Fruit fly (Drosophila melanogaster) whole organism, embryonic: ENCODE measurements around the gene CG2652.
A peak's percentile ranks its signal among the peaks of the same experiment; 100 is the strongest.

Experiments used
- ATbp ChIP-seq: fragments of 200-800 bp; sonication (Bioruptor generic); optimal IDR thresholded peaks from 2 replicates; lab custom pipeline; 2017; ENCODE audit warnings: missing biosample characterization, mild to moderate bottlenecking, missing genetic modification characterization, missing genetic modification reagents
- Abd-B ChIP-seq: fragments of 200-800 bp; sonication (Bioruptor generic); optimal IDR thresholded peaks from 2 replicates; lab custom pipeline; 2018; ENCODE audit warnings: missing biosample characterization, mild to moderate bottlenecking, missing genetic modification characterization, moderate library complexity
- Atf3 ChIP-seq: fragments of 200-800 bp; sonication (Bioruptor generic); optimal IDR thresholded peaks from 3 replicates; lab custom pipeline; 2016; ENCODE audit warnings: missing biosample characterization, missing genetic modification characterization
- CG10209 ChIP-seq: fragments of 200-800 bp; sonication (Bioruptor generic); optimal IDR thresholded peaks from 3 replicates; lab custom pipeline; 2017; ENCODE audit warnings: missing biosample characterization, mild to moderate bottlenecking, missing genetic modification characterization, missing genetic modification reagents
- CG10274 ChIP-seq: fragments of 200-800 bp; sonication (Bioruptor generic); optimal IDR thresholded peaks from 3 replicates; lab custom pipeline; 2017; ENCODE audit warnings: missing biosample characterization, mild to moderate bottlenecking, missing genetic modification characterization
- CG10431 ChIP-seq: fragments of 200-800 bp; sonication (Bioruptor generic); optimal IDR thresholded peaks from 3 replicates; lab custom pipeline; 2018; ENCODE audit warnings: missing biosample characterization, mild to moderate bottlenecking, missing genetic modification characterization
- CG12299 ChIP-seq: fragments of 200-800 bp; sonication (Bioruptor generic); optimal IDR thresholded peaks from 2 replicates; lab custom pipeline; 2018; ENCODE audit warnings: missing biosample characterization, mild to moderate bottlenecking, missing genetic modification characterization
- CG13296 ChIP-seq: fragments of 200-800 bp; sonication (Bioruptor generic); optimal IDR thresholded peaks from 3 replicates; lab custom pipeline; 2018; ENCODE audit warnings: missing biosample characterization, mild to moderate bottlenecking, missing genetic modification characterization
- CG1603 ChIP-seq: fragments of 200-800 bp; sonication (Bioruptor generic); optimal IDR thresholded peaks from 2 replicates; lab custom pipeline; 2019; ENCODE audit warnings: missing biosample characterization, mild to moderate bottlenecking, missing genetic modification characterization, moderate library complexity
- CG17802 ChIP-seq: fragments of 200-800 bp; sonication (Bioruptor generic); optimal IDR thresholded peaks from 2 replicates; lab custom pipeline; 2018; ENCODE audit warnings: missing biosample characterization, mild to moderate bottlenecking, missing genetic modification characterization, moderate library complexity
- CG17912 ChIP-seq: fragments of 200-800 bp; sonication (Bioruptor generic); optimal IDR thresholded peaks from 2 replicates; lab custom pipeline; 2018; ENCODE audit warnings: missing biosample characterization, mild to moderate bottlenecking, missing genetic modification characterization
- CG18476 ChIP-seq: fragments of 200-800 bp; sonication (Bioruptor generic); optimal IDR thresholded peaks from 2 replicates; lab custom pipeline; 2016; ENCODE audit warnings: missing biosample characterization, mild to moderate bottlenecking, missing genetic modification characterization
- CG2199 ChIP-seq: fragments of 200-800 bp; sonication (Bioruptor generic); IDR thresholded peaks from 3 replicates; pipeline ENCODE4 v1.3.6; 2022; ENCODE audit warnings: missing biosample characterization, missing genetic modification characterization
- CG3163 ChIP-seq: fragments of 200-800 bp; sonication (Bioruptor generic); optimal IDR thresholded peaks from 3 replicates; lab custom pipeline; 2016; ENCODE audit warnings: missing biosample characterization, missing genetic modification characterization
- CG7372 ChIP-seq: fragments of 200-800 bp; sonication (Bioruptor generic); IDR thresholded peaks from 2 replicates; pipeline ENCODE4 v1.3.6; 2022; ENCODE audit warnings: missing biosample characterization, missing genetic modification characterization
- CG8765 ChIP-seq: fragments of 200-800 bp; sonication (Bioruptor generic); IDR thresholded peaks from 2 replicates; pipeline ENCODE4 v1.3.6; 2022; ENCODE audit warnings: missing biosample characterization, missing genetic modification characterization
- CG9215 ChIP-seq: fragments of 200-800 bp; sonication (Bioruptor generic); IDR thresholded peaks from 2 replicates; pipeline ENCODE4 v1.3.6; 2022; ENCODE audit warnings: missing biosample characterization, missing genetic modification characterization
- Chrac-16 ChIP-seq: fragments of 200-800 bp; sonication (Bioruptor generic); optimal IDR thresholded peaks from 3 replicates; lab custom pipeline; 2016; ENCODE audit warnings: missing biosample characterization, missing genetic modification characterization
- D ChIP-seq, 2 experiments: fragments of 200-800 bp in 1 of 2; fragments of >200 bp in 1 of 2; sonication (Bioruptor generic) in 1 of 2; optimal IDR thresholded peaks; 2 replicates in 1 of 2; 3 replicates in 1 of 2; lab custom pipeline; 2017; ENCODE audit warnings: mild to moderate bottlenecking in 1 of 2, missing biosample characterization in 1 of 2, missing genetic modification characterization in 1 of 2, missing genetic modification reagents in 1 of 2
- Dip2 ChIP-seq: fragments of 200-800 bp; sonication (Bioruptor generic); IDR thresholded peaks from 2 replicates; pipeline ENCODE4 v1.3.6; 2022; ENCODE audit warnings: missing biosample characterization, missing genetic modification characterization
- H15 ChIP-seq: fragments of 200-800 bp; sonication (Bioruptor generic); IDR thresholded peaks from 3 replicates; pipeline ENCODE4 v1.3.6; 2022; ENCODE audit warnings: missing biosample characterization, missing genetic modification characterization
- HLH3B ChIP-seq: fragments of 200-800 bp; sonication (Bioruptor generic); IDR thresholded peaks from 2 replicates; pipeline ENCODE4 v1.3.6; 2022; ENCODE audit warnings: missing biosample characterization, missing genetic modification characterization
- HLHmδ ChIP-seq: fragments of 200-800 bp; sonication (Bioruptor generic); optimal IDR thresholded peaks from 2 replicates; lab custom pipeline; 2018; ENCODE audit warnings: missing biosample characterization, mild to moderate bottlenecking, missing genetic modification characterization, moderate library complexity
- Neu2 ChIP-seq: fragments of 200-800 bp; sonication (Bioruptor generic); optimal IDR thresholded peaks from 3 replicates; lab custom pipeline; 2016; ENCODE audit warnings: missing biosample characterization, missing genetic modification characterization, borderline replicate concordance
- Nf-YB ChIP-seq: fragments of 200-800 bp; sonication (Bioruptor generic); optimal IDR thresholded peaks from 3 replicates; lab custom pipeline; 2019; ENCODE audit warnings: missing biosample characterization, mild to moderate bottlenecking, missing genetic modification characterization, moderate library complexity
- Optix ChIP-seq: fragments of 200-800 bp; sonication (Bioruptor generic); IDR thresholded peaks from 3 replicates; pipeline ENCODE4 v1.3.6; 2022; ENCODE audit warnings: missing biosample characterization, missing genetic modification characterization
- Rfx ChIP-seq: fragments of 200-800 bp; sonication (Bioruptor generic); IDR thresholded peaks from 2 replicates; pipeline ENCODE4 v1.3.6; 2022; ENCODE audit warnings: missing biosample characterization, missing genetic modification characterization
- Taf1 ChIP-seq: fragments of 200-800 bp; sonication (Bioruptor generic); IDR thresholded peaks from 2 replicates; pipeline ENCODE4 v1.3.6; 2022; ENCODE audit warnings: missing biosample characterization, missing genetic modification characterization
- Trl ChIP-seq, 3 experiments: fragments of >200 bp in 2 of 3; fragments of 200-800 bp in 1 of 3; sonication (Bioruptor generic) in 1 of 3; optimal IDR thresholded peaks; 2 replicates in 1 of 3; 3 replicates in 2 of 3; lab custom pipeline; 2016 to 2017; ENCODE audit warnings: missing biosample characterization in 1 of 3, missing genetic modification characterization in 1 of 3
- btn ChIP-seq: fragments of 200-800 bp; sonication (Bioruptor generic); optimal IDR thresholded peaks from 2 replicates; lab custom pipeline; 2016; ENCODE audit warnings: missing biosample characterization, missing genetic modification characterization
- corto ChIP-seq: fragments of 200-800 bp; sonication (Bioruptor generic); optimal IDR thresholded peaks from 2 replicates; lab custom pipeline; 2016; ENCODE audit warnings: missing biosample characterization, mild to moderate bottlenecking, missing genetic modification characterization, moderate library complexity
- croc ChIP-seq: fragments of 200-800 bp; sonication (Bioruptor generic); conservative IDR thresholded peaks from 3 replicates; pipeline ENCODE4 v1.3.6; 2022; ENCODE audit warnings: missing biosample characterization, missing genetic modification characterization
- dan ChIP-seq: fragments of 200-800 bp; sonication (Bioruptor generic); IDR thresholded peaks from 2 replicates; pipeline ENCODE4 v1.3.6; 2022; ENCODE audit warnings: missing biosample characterization, missing genetic modification characterization
- dati ChIP-seq: fragments of 200-800 bp; sonication (Bioruptor generic); IDR thresholded peaks from 2 replicates; pipeline ENCODE4 v1.3.6; 2022; ENCODE audit warnings: missing biosample characterization, missing genetic modification characterization
- ems ChIP-seq: fragments of 200-800 bp; sonication (Bioruptor generic); optimal IDR thresholded peaks from 3 replicates; lab custom pipeline; 2016; ENCODE audit warnings: missing biosample characterization, missing genetic modification characterization
- exex ChIP-seq: fragments of 200-800 bp; sonication (Bioruptor generic); optimal IDR thresholded peaks from 4 replicates; lab custom pipeline; 2018; ENCODE audit warnings: missing biosample characterization, mild to moderate bottlenecking, missing genetic modification characterization, moderate library complexity
- eyg ChIP-seq: fragments of 200-800 bp; sonication (Bioruptor generic); optimal IDR thresholded peaks from 3 replicates; lab custom pipeline; 2016; ENCODE audit warnings: missing biosample characterization, missing genetic modification characterization
- gsb ChIP-seq: fragments of 200-800 bp; sonication (Bioruptor generic); IDR thresholded peaks from 2 replicates; pipeline ENCODE4 v1.3.6; 2022; ENCODE audit warnings: missing biosample characterization, missing genetic modification characterization
- lmd ChIP-seq: fragments of 200-800 bp; sonication (Bioruptor generic); IDR thresholded peaks from 2 replicates; pipeline ENCODE4 v1.3.6; 2022; ENCODE audit warnings: missing biosample characterization, missing genetic modification characterization
- luna ChIP-seq: fragments of 200-800 bp; sonication (Bioruptor generic); optimal IDR thresholded peaks from 2 replicates; lab custom pipeline; 2016; ENCODE audit warnings: missing biosample characterization, missing genetic modification characterization
- mam ChIP-seq: fragments of 200-800 bp; sonication (Bioruptor generic); optimal IDR thresholded peaks from 3 replicates; lab custom pipeline; 2016; ENCODE audit warnings: missing biosample characterization, missing genetic modification characterization
- onecut ChIP-seq: fragments of 200-800 bp; sonication (Bioruptor generic); IDR thresholded peaks from 2 replicates; pipeline ENCODE4 v1.3.6; 2022; ENCODE audit warnings: missing biosample characterization, missing genetic modification characterization
- ranshi ChIP-seq: fragments of 200-800 bp; sonication (Bioruptor generic); IDR thresholded peaks from 2 replicates; pipeline ENCODE4 v1.3.6; 2022; ENCODE audit warnings: missing biosample characterization, missing genetic modification characterization
- sim ChIP-seq: fragments of 200-800 bp; sonication (Bioruptor generic); IDR thresholded peaks from 2 replicates; pipeline ENCODE4 v1.3.6; 2022; ENCODE audit warnings: missing biosample characterization, missing genetic modification characterization
- stwl ChIP-seq: fragments of 200-800 bp; sonication (Bioruptor generic); optimal IDR thresholded peaks from 3 replicates; lab custom pipeline; 2018; ENCODE audit warnings: missing biosample characterization, mild to moderate bottlenecking, missing genetic modification characterization, moderate library complexity
- tll ChIP-seq, 2 experiments: fragments of 200-800 bp in 1 of 2; fragments of >200 bp in 1 of 2; sonication (Bioruptor generic) in 1 of 2; optimal IDR thresholded peaks; 2 replicates each; lab custom pipeline; 2017 to 2019; ENCODE audit warnings: missing biosample characterization in 2 of 2, missing genetic modification characterization in 2 of 2, mild to moderate bottlenecking in 1 of 2, moderate library complexity in 1 of 2
- trh ChIP-seq: fragments of 200-800 bp; sonication (Bioruptor generic); optimal IDR thresholded peaks from 2 replicates; lab custom pipeline; 2016; ENCODE audit warnings: missing biosample characterization, missing genetic modification characterization
- wor ChIP-seq: fragments of 200-800 bp; sonication (Bioruptor generic); IDR thresholded peaks from 2 replicates; pipeline ENCODE4 v1.3.6; 2022; ENCODE audit warnings: missing biosample characterization, missing genetic modification characterization
- z ChIP-seq: fragments of 200-800 bp; sonication (Bioruptor generic); IDR thresholded peaks from 3 replicates; pipeline ENCODE4 v1.3.6; 2022; ENCODE audit warnings: missing biosample characterization, missing genetic modification characterization
- zen ChIP-seq: fragments of 200-800 bp; sonication (Bioruptor generic); optimal IDR thresholded peaks from 3 replicates; lab custom pipeline; 2018; ENCODE audit warnings: missing biosample characterization, mild to moderate bottlenecking, missing genetic modification characterization, moderate library complexity

The CG2652 gene

DNA sequence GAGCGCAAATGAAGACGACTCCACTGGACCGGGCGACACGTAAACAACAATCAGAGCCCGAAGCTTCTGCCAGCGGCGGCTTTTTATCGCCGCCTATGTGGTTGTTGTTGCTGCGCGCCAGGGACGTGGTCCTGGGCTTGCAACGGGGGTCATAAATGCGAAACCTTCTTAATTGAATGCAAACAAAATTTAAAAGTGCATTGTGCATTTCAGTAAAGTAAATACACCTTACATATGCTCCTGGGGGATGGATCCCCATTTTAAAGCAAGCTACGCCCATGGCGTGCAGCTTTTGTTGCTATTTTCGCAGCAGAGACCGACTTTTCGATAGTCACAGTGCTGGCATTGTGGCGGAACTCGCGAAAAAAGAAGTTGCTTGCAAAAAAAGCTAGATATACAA lies 21.0 kb upstream of the CG2652 start, which contains the start of gene Ugalt (continued):
- TF ChIP-seq sim (GFP tag; lab: Robert Waterston, UW) (peak; percentile 100), corto (peak; percentile 100), CG2199 (peak; percentile 100), onecut (GFP tag; lab: Robert Waterston, UW) (peak; percentile 100), CG17912 (GFP tag; lab: Kevin White, UChicago) (peak; percentile 99), Rfx (GFP tag; lab: Robert Waterston, UW) (peak; percentile 100), CG10209 (GFP tag; lab: Kevin White, UChicago) (peak; percentile 100), CG18476 (peak; percentile 100), wor (GFP tag; lab: Robert Waterston, UW) (peak; percentile 100), D (optimal IDR thresholded peaks at IDR 0.05; lab: Kevin White, UChicago) (no peak), D (GFP tag; optimal IDR thresholded peaks at IDR 0.05; lab: Kevin White, UChicago) (peak; percentile 100), Dip2 (peak; percentile 88), z (peak; percentile 93), CG1603 (tag; lab: Kevin White, UChicago) (peak; percentile 99), CG13296 (GFP tag; lab: Kevin White, UChicago) (peak; percentile 100), HLH3B (GFP tag; lab: Robert Waterston, UW) (peak; percentile 100), gsb (GFP tag; lab: Robert Waterston, UW) (peak; percentile 100), ATbp (peak; percentile 100), HLHmδ (GFP tag; lab: Kevin White, UChicago) (peak; percentile 98), luna (GFP tag; lab: Kevin White, UChicago) (peak; percentile 100), CG17802 (tag; lab: Kevin White, UChicago) (peak; percentile 97), dan (GFP tag; lab: Robert Waterston, UW) (peak; percentile 100), trh (peak; percentile 100), zen (tag; lab: Kevin White, UChicago) (peak; percentile 100), lmd (GFP tag; lab: Robert Waterston, UW) (peak; percentile 100), exex (tag; lab: Kevin White, UChicago) (peak; percentile 100), dati (GFP tag; lab: Robert Waterston, UW) (peak; percentile 100), CG10274 (GFP tag; lab: Kevin White, UChicago) (peak; percentile 99), tll (GFP tag; optimal IDR thresholded peaks at IDR 0.05; lab: Kevin White, UChicago) (peak in 1 of 2 experiments; percentile 95), mam (peak; percentile 100), ranshi (peak; percentile 100), CG9215 (GFP tag; lab: Robert Waterston, UW) (peak; percentile 100), btn (peak; percentile 100), CG12299 (tag; lab: Kevin White, UChicago) (peak; percentile 100), croc (GFP tag; lab: Robert Waterston, UW) (peak; percentile 100), Atf3 (peak; percentile 100), Abd-B (GFP tag; lab: Kevin White, UChicago) (peak; percentile 100), H15 (GFP tag; lab: Robert Waterston, UW) (peak; percentile 100), CG10431 (peak; percentile 99), eyg (peak; percentile 100), CG8765 (peak; percentile 100), CG3163 (GFP tag; lab: Kevin White, UChicago) (peak; percentile 99), stwl (peak; percentile 93), Optix (peak; percentile 100), ems (peak; percentile 100), Trl (optimal IDR thresholded peaks at IDR 0.05; lab: Kevin White, UChicago) (no peak), Trl (GFP tag; optimal IDR thresholded peaks at IDR 0.05; lab: Kevin White, UChicago) (peak; percentile 100), Taf1 (GFP tag; lab: Robert Waterston, UW) (peak; percentile 100), CG7372 (GFP tag; lab: Robert Waterston, UW) (peak; percentile 100), Neu2 (GFP tag; lab: Kevin White, UChicago) (peak; percentile 100), Nf-YB (GFP tag; lab: Kevin White, UChicago) (peak; percentile 94), Chrac-16 (peak; percentile 100)
